Worm (Caenorhabditis elegans) whole organism, L3 larva: ENCODE data around the gene C09E8.6.

Source experiments
- ama-1 ChIP-seq: fragments of 150-350 bp; optimal IDR thresholded peaks from 2 replicates; lab custom pipeline; 2018
- egl-27 ChIP-seq: sonication (generic microtip); optimal IDR thresholded peaks from 4 replicates; lab custom pipeline; 2017; ENCODE audit warnings: missing biosample characterization, missing genetic modification reagents, missing genetic modification characterization

ce11 chrII:526375-526774 lies 29.9 kb upstream of the C09E8.6 start, which contains the start of gene lgc-34:
- TF ChIP-seq egl-27 (tag; lab: Kevin White, UChicago), result no peak
- no peak for TF ChIP-seq ama-1 (lab: Kevin White, UChicago)
